Fruit fly (Drosophila melanogaster) whole organism, pupa: ENCODE data around the gene CG7300.

Source experiments
- CG10348 ChIP-seq: fragments of 200-800 bp; sonication (Bioruptor generic); IDR thresholded peaks from 2 replicates; pipeline ENCODE4 v1.3.6; 2022; ENCODE audit warnings: missing biosample characterization, missing genetic modification characterization
- CG12605 ChIP-seq: fragments of 200-800 bp; sonication (Bioruptor generic); IDR thresholded peaks from 2 replicates; pipeline ENCODE4 v1.3.6; 2022; ENCODE audit warnings: missing biosample characterization, missing genetic modification characterization
- CG13204 ChIP-seq: fragments of 200-800 bp; sonication (Bioruptor generic); optimal IDR thresholded peaks from 2 replicates; lab custom pipeline; 2018; ENCODE audit warnings: missing biosample characterization, mild to moderate bottlenecking, missing genetic modification characterization, moderate library complexity
- CG14655 ChIP-seq: fragments of 200-800 bp; sonication (Bioruptor generic); optimal IDR thresholded peaks from 3 replicates; lab custom pipeline; 2017; ENCODE audit warnings: mild to moderate bottlenecking, missing biosample characterization, missing genetic modification reagents, missing genetic modification characterization
- CG15710 ChIP-seq: fragments of 200-800 bp; sonication (Bioruptor generic); optimal IDR thresholded peaks from 2 replicates; lab custom pipeline; 2018; ENCODE audit warnings: missing biosample characterization, mild to moderate bottlenecking, missing genetic modification characterization, moderate library complexity
- CG17806 ChIP-seq: fragments of 200-800 bp; sonication (Bioruptor generic); optimal IDR thresholded peaks from 2 replicates; lab custom pipeline; 2018; ENCODE audit warnings: missing biosample characterization, mild to moderate bottlenecking, missing genetic modification characterization, moderate library complexity
- CG32121 ChIP-seq: fragments of 200-800 bp; sonication (Bioruptor generic); IDR thresholded peaks from 2 replicates; pipeline ENCODE4 v1.3.6; 2022; ENCODE audit warnings: missing biosample characterization, missing genetic modification characterization
- CG34367 ChIP-seq: fragments of 200-800 bp; sonication (Bioruptor generic); optimal IDR thresholded peaks from 2 replicates; lab custom pipeline; 2018; ENCODE audit warnings: missing biosample characterization, mild to moderate bottlenecking, missing genetic modification characterization
- CG4496 ChIP-seq: fragments of 200-800 bp; sonication (Bioruptor generic); IDR thresholded peaks from 3 replicates; pipeline ENCODE4 v1.3.6; 2022; ENCODE audit warnings: missing biosample characterization, missing genetic modification characterization
- CG8159 ChIP-seq: fragments of 200-800 bp; sonication (Bioruptor generic); optimal IDR thresholded peaks from 3 replicates; lab custom pipeline; 2018; ENCODE audit warnings: missing biosample characterization, mild to moderate bottlenecking, missing genetic modification characterization, moderate library complexity
- CG8301 ChIP-seq: fragments of 200-800 bp; sonication (Bioruptor generic); optimal IDR thresholded peaks from 2 replicates; lab custom pipeline; 2018; ENCODE audit warnings: missing biosample characterization, mild to moderate bottlenecking, missing genetic modification characterization
- CG9948 ChIP-seq: fragments of 200-800 bp; sonication (Bioruptor generic); optimal IDR thresholded peaks from 2 replicates; lab custom pipeline; 2018; ENCODE audit warnings: missing biosample characterization, mild to moderate bottlenecking, missing genetic modification characterization, moderate library complexity
- D1 ChIP-seq: fragments of 200-800 bp; sonication (Bioruptor generic); optimal IDR thresholded peaks from 2 replicates; lab custom pipeline; 2018; ENCODE audit warnings: missing biosample characterization, mild to moderate bottlenecking, missing genetic modification characterization, moderate library complexity
- EcR ChIP-seq: fragments of 200-800 bp; sonication (Bioruptor generic); optimal IDR thresholded peaks from 3 replicates; lab custom pipeline; 2019; ENCODE audit warnings: missing biosample characterization, missing genetic modification characterization, mild to moderate bottlenecking, moderate library complexity, missing genetic modification reagents
- Ets98B ChIP-seq: fragments of 200-800 bp; sonication (Bioruptor generic); IDR thresholded peaks from 2 replicates; pipeline ENCODE4 v1.3.6; 2022; ENCODE audit warnings: missing biosample characterization, missing genetic modification characterization
- Pif1A ChIP-seq: fragments of 200-800 bp; sonication (Bioruptor generic); optimal IDR thresholded peaks from 3 replicates; lab custom pipeline; 2016; ENCODE audit warnings: missing biosample characterization, missing genetic modification characterization
- Pif1B ChIP-seq: fragments of 200-800 bp; sonication (Bioruptor generic); optimal IDR thresholded peaks from 3 replicates; lab custom pipeline; 2016; ENCODE audit warnings: missing biosample characterization, missing genetic modification characterization
- Snoo ChIP-seq: fragments of 200-800 bp; sonication (Bioruptor generic); optimal IDR thresholded peaks from 3 replicates; lab custom pipeline; 2017; ENCODE audit warnings: missing biosample characterization, mild to moderate bottlenecking, missing genetic modification characterization, inconsistent platforms
- fd96Ca ChIP-seq: fragments of 200-800 bp; sonication (Bioruptor generic); IDR thresholded peaks from 3 replicates; pipeline ENCODE4 v1.3.6; 2022; ENCODE audit warnings: missing biosample characterization, missing genetic modification characterization
- gl ChIP-seq: fragments of 200-800 bp; sonication (Bioruptor generic); optimal IDR thresholded peaks from 2 replicates; lab custom pipeline; 2018; ENCODE audit warnings: missing biosample characterization, mild to moderate bottlenecking, missing genetic modification characterization
- rn ChIP-seq: fragments of 200-800 bp; sonication (Bioruptor generic); IDR thresholded peaks from 2 replicates; pipeline ENCODE4 v1.3.6; 2022; ENCODE audit warnings: missing biosample characterization, missing genetic modification characterization

Gene CG7300

DNA sequence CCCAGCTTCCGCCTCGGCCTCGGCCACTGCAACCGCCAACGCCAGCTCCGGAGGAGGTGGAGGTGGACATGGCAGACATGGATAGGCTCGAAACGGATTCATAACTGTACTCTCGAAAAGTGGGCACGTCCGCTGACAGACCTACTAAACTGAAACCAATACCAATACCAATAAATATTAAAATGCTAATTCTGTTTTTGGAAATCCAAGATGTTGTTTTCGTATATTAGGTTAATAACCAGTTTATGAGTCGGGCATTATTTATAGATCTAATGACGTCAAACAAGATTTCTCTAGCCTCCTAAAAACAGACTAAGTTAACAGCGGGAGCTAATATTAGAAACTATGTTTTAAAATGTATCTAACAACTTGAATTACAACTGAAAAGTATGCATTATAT, 15.6 kb downstream of the CG7300 start:
- no peak for TF ChIP-seq Snoo (tag; lab: Kevin White, UChicago)
- no peak for TF ChIP-seq CG12605 (GFP tag; lab: Robert Waterston, UW)
- no peak for TF ChIP-seq CG8159
- no peak for TF ChIP-seq EcR (GFP tag; lab: Kevin White, UChicago)
- no peak for TF ChIP-seq Pif1A (GFP tag; lab: Kevin White, UChicago)
- no peak for TF ChIP-seq CG4496 (GFP tag; lab: Robert Waterston, UW)
- no peak for TF ChIP-seq CG17806 (tag; lab: Kevin White, UChicago)
- TF ChIP-seq CG10348 (GFP tag; lab: Robert Waterston, UW): no peak
- TF ChIP-seq CG13204 (GFP tag; lab: Kevin White, UChicago): no peak
- no peak for TF ChIP-seq gl (tag; lab: Kevin White, UChicago)
- TF ChIP-seq fd96Ca (GFP tag; lab: Robert Waterston, UW): no peak
- no peak for TF ChIP-seq rn (GFP tag; lab: Robert Waterston, UW)
- TF ChIP-seq CG8301: no peak
- no peak for TF ChIP-seq Pif1B (GFP tag; lab: Kevin White, UChicago)
- TF ChIP-seq CG14655 (GFP tag; lab: Kevin White, UChicago): no peak
- TF ChIP-seq CG34367 (tag; lab: Kevin White, UChicago): no peak
- no peak for TF ChIP-seq Ets98B (GFP tag; lab: Robert Waterston, UW)

DNA sequence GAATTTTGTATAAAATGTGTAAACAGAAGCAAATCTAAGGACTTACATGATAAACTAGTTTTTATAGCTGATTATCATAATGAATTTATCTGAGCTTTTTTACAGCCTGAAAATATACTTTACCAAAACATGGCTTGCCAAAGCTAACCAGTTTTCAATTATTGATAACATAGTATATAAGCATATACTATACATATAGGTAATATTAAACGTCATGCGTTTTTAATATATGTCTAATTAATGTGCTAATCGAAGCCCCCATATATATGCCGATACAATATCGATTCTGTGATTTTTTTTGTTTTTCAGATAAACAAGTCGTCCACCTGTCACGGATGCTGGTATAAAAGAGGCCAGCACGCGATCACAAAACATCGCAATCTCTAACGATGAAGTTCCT, 16.2 kb downstream of the CG7300 start, which contains the start of gene CG17107:
Gene CG17107 (plus strand): TSS at position 301 of the 400 bp plus-strand sequence.
- TF ChIP-seq EcR (GFP tag; lab: Kevin White, UChicago) (no peak), fd96Ca (GFP tag; lab: Robert Waterston, UW) (no peak), gl (tag; lab: Kevin White, UChicago) (no peak)

- TF ChIP-seq rn (GFP tag; lab: Robert Waterston, UW): no peak
- 0 out of 3 replicates have a peak, but pooled peaks have one; percentile 20 for TF ChIP-seq CG4496 (GFP tag; lab: Robert Waterston, UW)
- TF ChIP-seq, all 21 proteins: peak for 1
Measured at dm6 chr2L:10680584-10681080, 17.2 kb downstream of the CG7300 start, which contains the start of gene CG17105. TSS of gene CG17105 (plus strand) at chr2L:10681030.

- TF ChIP-seq Pif1A (GFP tag; lab: Kevin White, UChicago): no peak
- no peak for TF ChIP-seq CG8159
- TF ChIP-seq CG10348 (GFP tag; lab: Robert Waterston, UW): no peak
- TF ChIP-seq Ets98B (GFP tag; lab: Robert Waterston, UW): peak; percentile 16; the same call in 1 of the 2 replicates
- TF ChIP-seq CG4496 (GFP tag; lab: Robert Waterston, UW): no peak
- no peak for TF ChIP-seq CG14655 (GFP tag; lab: Kevin White, UChicago)
- TF ChIP-seq CG32121 (GFP tag; lab: Robert Waterston, UW): 0 out of 2 replicates have a peak, but pooled peaks have one; percentile 25
- TF ChIP-seq, all 21 proteins: peak for 2
Measured at dm6 chr2L:10679568-10679967, 18.3 kb downstream of the CG7300 start.

- TF ChIP-seq Pif1B (GFP tag; lab: Kevin White, UChicago) (no peak), CG4496 (GFP tag; lab: Robert Waterston, UW) (no peak), CG34367 (tag; lab: Kevin White, UChicago) (no peak), Pif1A (GFP tag; lab: Kevin White, UChicago) (no peak), CG9948 (tag; lab: Kevin White, UChicago) (no peak), Ets98B (GFP tag; lab: Robert Waterston, UW) (no peak), fd96Ca (GFP tag; lab: Robert Waterston, UW) (no peak), gl (tag; lab: Kevin White, UChicago) (no peak)
- TF ChIP-seq, all 21 proteins: peak for 0
Measured at dm6 chr2L:10677715-10678088, 20.1 kb downstream of the CG7300 start.

DNA sequence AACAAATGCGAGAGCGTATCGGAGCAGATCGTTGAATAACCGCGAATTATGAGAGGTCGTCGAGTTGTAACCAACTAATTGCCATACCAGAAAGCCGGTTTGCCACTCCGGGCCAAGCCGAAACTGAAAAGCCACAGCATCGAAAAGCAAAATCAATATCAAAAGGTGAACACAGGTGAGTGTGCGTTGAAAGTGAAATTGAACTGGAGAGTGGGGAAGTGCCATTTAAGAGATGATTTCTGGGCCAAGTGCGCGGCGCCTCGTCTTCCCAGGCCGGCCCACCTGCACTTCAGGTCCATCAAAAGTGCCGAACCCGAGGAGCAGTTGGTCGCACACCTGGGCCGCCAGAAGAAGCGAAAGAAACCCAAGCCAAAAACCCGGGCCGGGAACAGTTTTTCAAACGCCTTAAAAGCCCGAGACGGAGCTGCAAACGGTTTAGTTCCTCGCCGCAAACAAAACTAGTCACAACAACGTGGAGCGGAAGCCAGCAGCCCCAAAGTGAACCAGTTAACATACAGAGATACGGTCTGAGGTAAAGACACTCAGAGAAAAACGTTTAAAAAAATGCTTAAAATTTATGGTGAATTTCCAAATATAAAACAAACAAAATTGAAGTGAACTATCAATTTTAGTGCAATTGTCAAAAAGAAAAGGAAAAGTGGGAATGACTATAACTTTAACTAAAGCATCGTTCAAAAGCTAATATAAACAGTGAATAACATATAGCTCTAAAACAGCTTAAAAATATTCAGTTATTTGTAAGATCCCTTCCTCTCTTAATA, 20.7 kb downstream of the CG7300 start, which contains the start of gene CG17104:
Gene CG17104 (plus strand): TSS at position 266 of the 782 bp plus-strand sequence.
- peak; percentile 21; the same call in 1 of the 2 replicates for TF ChIP-seq CG12605 (GFP tag; lab: Robert Waterston, UW)
- TF ChIP-seq CG15710 (tag; lab: Kevin White, UChicago): peak; percentile 69
- TF ChIP-seq fd96Ca (GFP tag; lab: Robert Waterston, UW): no peak
- TF ChIP-seq CG17806 (tag; lab: Kevin White, UChicago): peak; percentile 67
- peak; percentile 42; the same call in 1 of the 2 replicates for TF ChIP-seq rn (GFP tag; lab: Robert Waterston, UW)
- peak; percentile 71 for TF ChIP-seq Ets98B (GFP tag; lab: Robert Waterston, UW)
- TF ChIP-seq CG9948 (tag; lab: Kevin White, UChicago): peak; percentile 53
- TF ChIP-seq CG13204 (GFP tag; lab: Kevin White, UChicago): no peak
- TF ChIP-seq CG34367 (tag; lab: Kevin White, UChicago): peak; percentile 35
- TF ChIP-seq D1: peak; percentile 35
- peak; percentile 63 for TF ChIP-seq Pif1A (GFP tag; lab: Kevin White, UChicago)
- no peak for TF ChIP-seq gl (tag; lab: Kevin White, UChicago)
- TF ChIP-seq Pif1B (GFP tag; lab: Kevin White, UChicago): peak; percentile 58
- TF ChIP-seq CG8159: peak; percentile 69
- TF ChIP-seq CG32121 (GFP tag; lab: Robert Waterston, UW): peak; percentile 57; the same call in 1 of the 2 replicates
- TF ChIP-seq CG14655 (GFP tag; lab: Kevin White, UChicago): peak; percentile 70
- TF ChIP-seq CG10348 (GFP tag; lab: Robert Waterston, UW): no peak
- no peak for TF ChIP-seq EcR (GFP tag; lab: Kevin White, UChicago)
- TF ChIP-seq CG8301: peak; percentile 74
- no peak for TF ChIP-seq Snoo (tag; lab: Kevin White, UChicago)
- TF ChIP-seq CG4496 (GFP tag; lab: Robert Waterston, UW): peak; percentile 78
